Fruit fly (Drosophila melanogaster) whole organism, prepupa: Measurements from ENCODE around the gene CG3857.

Experiments used
- CG6792 ChIP-seq: fragments of 200-800 bp; sonication (Bioruptor generic); optimal IDR thresholded peaks from 3 replicates; lab custom pipeline; 2016; ENCODE audit warnings: missing biosample characterization, missing genetic modification characterization
- CG6808 ChIP-seq: fragments of 200-800 bp; sonication (Bioruptor generic); optimal IDR thresholded peaks from 3 replicates; lab custom pipeline; 2017; ENCODE audit warnings: missing biosample characterization, missing genetic modification characterization, mild to moderate bottlenecking, moderate library complexity, missing genetic modification reagents
- CG9139 ChIP-seq: fragments of 200-800 bp; sonication (Bioruptor generic); optimal IDR thresholded peaks from 3 replicates; lab custom pipeline; 2017; ENCODE audit warnings: missing biosample characterization, mild to moderate bottlenecking, missing genetic modification characterization
- Eip93F ChIP-seq: fragments of 200-800 bp; sonication (Bioruptor generic); optimal IDR thresholded peaks from 2 replicates; lab custom pipeline; 2016; ENCODE audit warnings: missing biosample characterization, mild to moderate bottlenecking, missing genetic modification characterization
- Hr39 ChIP-seq: fragments of 200-800 bp; sonication (Bioruptor generic); optimal IDR thresholded peaks from 2 replicates; lab custom pipeline; 2016; ENCODE audit warnings: missing biosample characterization, missing genetic modification characterization
- Lpt ChIP-seq: fragments of 200-800 bp; sonication (Bioruptor generic); optimal IDR thresholded peaks from 3 replicates; lab custom pipeline; 2016; ENCODE audit warnings: missing biosample characterization, missing genetic modification characterization
- Met ChIP-seq: fragments of 200-800 bp; sonication (Bioruptor generic); optimal IDR thresholded peaks from 3 replicates; lab custom pipeline; 2016; ENCODE audit warnings: missing biosample characterization, missing genetic modification characterization
- acj6 ChIP-seq: fragments of 200-800 bp; sonication (Bioruptor generic); optimal IDR thresholded peaks from 3 replicates; lab custom pipeline; 2016; ENCODE audit warnings: missing biosample characterization, missing genetic modification characterization
- esn ChIP-seq: fragments of 200-800 bp; sonication (Bioruptor generic); optimal IDR thresholded peaks from 2 replicates; lab custom pipeline; 2016; ENCODE audit warnings: missing biosample characterization, mild to moderate bottlenecking, missing genetic modification characterization, moderate library complexity

dm6 chrX:1903077-1903476 lies 36.8 kb downstream of the CG3857 start, which contains the start of gene CG32801:
- TF ChIP-seq acj6: no peak
- no peak for TF ChIP-seq Met
- TF ChIP-seq esn (GFP tag; lab: Kevin White, UChicago): no peak
- no peak for TF ChIP-seq CG9139
- TF ChIP-seq Hr39 (GFP tag; lab: Kevin White, UChicago): no peak
- TF ChIP-seq CG6792 (GFP tag; lab: Kevin White, UChicago): no peak
- TF ChIP-seq Lpt: no peak
- no peak for TF ChIP-seq Eip93F (GFP tag; lab: Kevin White, UChicago)
- no peak for TF ChIP-seq CG6808 (GFP tag; lab: Kevin White, UChicago)
